Fruit fly (Drosophila melanogaster): ENCODE results near the gene CG1737.

The CG1737 gene

dm6 chrX:11339868-11340548, 10.4 kb upstream of the CG1737 start, which contains the start of the genes CG34348 and Kap3 (continued):
- TF ChIP-seq CG7928 (GFP tag; optimal IDR thresholded peaks at IDR 0.05) (no peak), tx (GFP tag; optimal IDR thresholded peaks at IDR 0.05) (no peak), bsh (GFP tag; optimal IDR thresholded peaks at IDR 0.05) (peak in 1 of 2 experiments; percentile 47), CG12942 (GFP tag; optimal IDR thresholded peaks at IDR 0.05) (no peak), Rfx (GFP tag; IDR thresholded peaks at IDR 0.05) (peak; percentile 2; the same call in 1 of the 2 replicates), shn (GFP tag; optimal IDR thresholded peaks at IDR 0.05) (no peak), CG6254 (GFP tag; optimal IDR thresholded peaks at IDR 0.05) (no peak), CG17186 (GFP tag; optimal IDR thresholded peaks at IDR 0.05) (no peak), CG7372 (GFP tag; IDR thresholded peaks at IDR 0.05) (no peak)

dm6 chrX:11340719-11341322, 9.6 kb upstream of the CG1737 start:
- no peak for TF ChIP-seq slp2 (GFP tag; optimal IDR thresholded peaks at IDR 0.05)
- 0 out of 2 replicates have a peak, but pooled peaks have one; percentile 5 for TF ChIP-seq lmd (GFP tag; IDR thresholded peaks at IDR 0.05)
- no peak for TF ChIP-seq Optix (GFP tag; IDR thresholded peaks at IDR 0.05)
- TF ChIP-seq CG13424 (tag; optimal IDR thresholded peaks at IDR 0.05), result peak; percentile 14
- TF ChIP-seq crol (GFP tag; IDR thresholded peaks at IDR 0.05), result peak; percentile 88
- TF ChIP-seq CG15601 (tag; optimal IDR thresholded peaks at IDR 0.05), result peak; percentile 5
- no peak for TF ChIP-seq CG2116 (GFP tag; optimal IDR thresholded peaks at IDR 0.05)
- TF ChIP-seq Camta (GFP tag; optimal IDR thresholded peaks at IDR 0.05), result no peak
- peak; percentile 19 for TF ChIP-seq CG1603 (tag; optimal IDR thresholded peaks at IDR 0.05)
- TF ChIP-seq HLHmδ (GFP tag; optimal IDR thresholded peaks at IDR 0.05), result no peak
- TF ChIP-seq pros (GFP tag; optimal IDR thresholded peaks at IDR 0.05), result peak; percentile 7
- peak; percentile 32 for TF ChIP-seq lab (GFP tag; optimal IDR thresholded peaks at IDR 0.05)
- no peak for TF ChIP-seq CG2129 (GFP tag; IDR thresholded peaks at IDR 0.05; ENCODE audit: partially characterized antibody)
- TF ChIP-seq CG9727 (GFP tag; optimal IDR thresholded peaks at IDR 0.05), result peak; percentile 4
- 0 out of 2 replicates have a peak, but pooled peaks have one; percentile 16 for TF ChIP-seq seq (GFP tag; IDR thresholded peaks at IDR 0.05)
- TF ChIP-seq CG7786 (GFP tag; optimal IDR thresholded peaks at IDR 0.05), result peak; percentile 12
- no peak for TF ChIP-seq mld (GFP tag; IDR thresholded peaks at IDR 0.05; ENCODE audit: partially characterized antibody)
- peak; percentile 53; the same call in 1 of the 3 replicates for TF ChIP-seq ci (GFP tag; IDR thresholded peaks at IDR 0.05)
- peak; percentile 74 for TF ChIP-seq Med (GFP tag)
- no peak for TF ChIP-seq CG6254 (GFP tag; optimal IDR thresholded peaks at IDR 0.05)
- peak; percentile 80 for TF ChIP-seq sens (GFP tag)
- no peak for TF ChIP-seq CG14860 (GFP tag; IDR thresholded peaks at IDR 0.05; ENCODE audit: partially characterized antibody)
- TF ChIP-seq chinmo (GFP tag; IDR thresholded peaks at IDR 0.05; ENCODE audit: partially characterized antibody), result 0 out of 4 replicates have a peak, but pooled peaks have one; percentile 36
- TF ChIP-seq CG3407 (GFP tag; optimal IDR thresholded peaks at IDR 0.05), result no peak
- no peak for TF ChIP-seq vfl (GFP tag; optimal IDR thresholded peaks at IDR 0.05)
- peak; percentile 24 for TF ChIP-seq CG10979 (tag; optimal IDR thresholded peaks at IDR 0.05)
- no peak for TF ChIP-seq Opbp (GFP tag; IDR thresholded peaks at IDR 0.05; ENCODE audit: partially characterized antibody)
- peak; percentile 37 for TF ChIP-seq CG14710 (tag; optimal IDR thresholded peaks at IDR 0.05)
- TF ChIP-seq Fer3 (tag; optimal IDR thresholded peaks at IDR 0.05), result peak; percentile 3
- no peak for TF ChIP-seq Bgb (GFP tag; IDR thresholded peaks at IDR 0.05; ENCODE audit: partially characterized antibody)
- peak; percentile 2; the same call in 1 of the 4 replicates for TF ChIP-seq Gug (GFP tag; IDR thresholded peaks at IDR 0.05)
- no peak for TF ChIP-seq CG17612 (GFP tag; IDR thresholded peaks at IDR 0.05)
- TF ChIP-seq PHDP (tag; optimal IDR thresholded peaks at IDR 0.05), result peak; percentile 9
- TF ChIP-seq maf-S (GFP tag; optimal IDR thresholded peaks at IDR 0.05), result no peak
- TF ChIP-seq eyg (GFP tag; optimal IDR thresholded peaks at IDR 0.05), result no peak
- TF ChIP-seq fd102C (GFP tag; optimal IDR thresholded peaks at IDR 0.05), result no peak
- TF ChIP-seq CG12299 (tag; optimal IDR thresholded peaks at IDR 0.05), result no peak
- TF ChIP-seq bsh (GFP tag; optimal IDR thresholded peaks at IDR 0.05), result peak in 1 of 2 experiments; percentile 16
- TF ChIP-seq CG18764 (GFP tag; optimal IDR thresholded peaks at IDR 0.05), result no peak
